Fruit fly (Drosophila melanogaster) whole organism, embryonic: ENCODE measurements around the gene CG33124.
A peak's percentile ranks its signal among the peaks of the same experiment; 100 is the strongest.

Source experiments
- Ada2b ChIP-seq: fragments of 200-800 bp; sonication (Bioruptor generic); IDR thresholded peaks from 2 replicates; pipeline ENCODE4 v1.3.6; 2022; ENCODE audit warnings: missing biosample characterization, missing genetic modification characterization
- Antp ChIP-seq: fragments of 200-800 bp; sonication (Bioruptor generic); optimal IDR thresholded peaks from 3 replicates; lab custom pipeline; 2016; ENCODE audit warnings: missing biosample characterization, missing genetic modification characterization
- Asciz ChIP-seq: fragments of 200-800 bp; sonication (Bioruptor generic); optimal IDR thresholded peaks from 2 replicates; lab custom pipeline; 2017; ENCODE audit warnings: missing biosample characterization, mild to moderate bottlenecking, missing genetic modification characterization, missing genetic modification reagents
- CG10565 ChIP-seq: fragments of 200-800 bp; sonication (Bioruptor generic); optimal IDR thresholded peaks from 3 replicates; lab custom pipeline; 2016; ENCODE audit warnings: missing biosample characterization, mild to moderate bottlenecking, missing genetic modification characterization
- CG11695 ChIP-seq: fragments of 200-800 bp; sonication (Bioruptor generic); IDR thresholded peaks from 3 replicates; pipeline ENCODE4 v1.3.6; 2022; ENCODE audit warnings: missing biosample characterization, missing genetic modification characterization
- CG12104 ChIP-seq: fragments of 200-800 bp; sonication (Bioruptor generic); optimal IDR thresholded peaks from 3 replicates; lab custom pipeline; 2016; ENCODE audit warnings: missing biosample characterization, missing genetic modification characterization
- CG14014 ChIP-seq: fragments of 200-800 bp; sonication (Bioruptor generic); IDR thresholded peaks from 2 replicates; pipeline ENCODE4 v1.3.6; 2022; ENCODE audit warnings: missing biosample characterization, missing genetic modification characterization
- CG15269 ChIP-seq: fragments of 200-800 bp; sonication (Bioruptor generic); optimal IDR thresholded peaks from 2 replicates; lab custom pipeline; 2018; ENCODE audit warnings: missing biosample characterization, mild to moderate bottlenecking, missing genetic modification characterization, moderate library complexity
- CG16815 ChIP-seq: fragments of 200-800 bp; sonication (Bioruptor generic); optimal IDR thresholded peaks from 3 replicates; lab custom pipeline; 2017; ENCODE audit warnings: missing biosample characterization, mild to moderate bottlenecking, missing genetic modification characterization
- CG16863 ChIP-seq: fragments of 200-800 bp; sonication (Bioruptor generic); optimal IDR thresholded peaks from 3 replicates; lab custom pipeline; 2016; ENCODE audit warnings: missing biosample characterization, missing genetic modification characterization
- CG17186 ChIP-seq: fragments of 200-800 bp; sonication (Bioruptor generic); optimal IDR thresholded peaks from 3 replicates; lab custom pipeline; 2017; ENCODE audit warnings: missing biosample characterization, missing genetic modification reagents, missing genetic modification characterization
- CG2129 ChIP-seq: fragments of 200-800 bp; sonication (Bioruptor generic); IDR thresholded peaks from 2 replicates; pipeline ENCODE4 v1.3.6; 2022; ENCODE audit warnings: missing biosample characterization, missing genetic modification characterization; ENCODE audit not compliant: partially characterized antibody
- CG43689 ChIP-seq: fragments of 200-800 bp; sonication (Bioruptor generic); IDR thresholded peaks from 2 replicates; pipeline ENCODE4 v1.3.6; 2022; ENCODE audit warnings: missing biosample characterization, missing genetic modification characterization
- CG4707 ChIP-seq: fragments of 200-800 bp; sonication (Bioruptor generic); optimal IDR thresholded peaks from 2 replicates; lab custom pipeline; 2018; ENCODE audit warnings: missing biosample characterization, mild to moderate bottlenecking, missing genetic modification characterization, moderate library complexity
- CG7556 ChIP-seq: fragments of 200-800 bp; sonication (Bioruptor generic); optimal IDR thresholded peaks from 2 replicates; lab custom pipeline; 2017; ENCODE audit warnings: missing biosample characterization, mild to moderate bottlenecking, missing genetic modification characterization
- CG7745 ChIP-seq: fragments of 200-800 bp; sonication (Bioruptor generic); optimal IDR thresholded peaks from 2 replicates; lab custom pipeline; 2018; ENCODE audit warnings: missing biosample characterization, mild to moderate bottlenecking, missing genetic modification characterization, moderate library complexity
- CG8281 ChIP-seq: fragments of 200-800 bp; sonication (Bioruptor generic); optimal IDR thresholded peaks from 2 replicates; lab custom pipeline; 2018; ENCODE audit warnings: missing biosample characterization, mild to moderate bottlenecking, missing genetic modification characterization, moderate library complexity
- CG8359 ChIP-seq: fragments of 200-800 bp; sonication (Bioruptor generic); optimal IDR thresholded peaks from 2 replicates; lab custom pipeline; 2017; ENCODE audit warnings: missing biosample characterization, mild to moderate bottlenecking, missing genetic modification characterization, borderline replicate concordance
- CTCF ChIP-seq: fragments of 200-800 bp; sonication (Bioruptor generic); optimal IDR thresholded peaks from 2 replicates; lab custom pipeline; 2017; ENCODE audit warnings: missing biosample characterization, mild to moderate bottlenecking, missing genetic modification characterization, moderate library complexity
- Dip2 ChIP-seq: fragments of 200-800 bp; sonication (Bioruptor generic); IDR thresholded peaks from 2 replicates; pipeline ENCODE4 v1.3.6; 2022; ENCODE audit warnings: missing biosample characterization, missing genetic modification characterization
- Dref ChIP-seq: fragments of 200-800 bp; sonication (Bioruptor generic); IDR thresholded peaks from 2 replicates; pipeline ENCODE4 v1.3.6; 2022; ENCODE audit warnings: missing biosample characterization, missing genetic modification characterization
- E2f1 ChIP-seq: fragments of 200-800 bp; sonication (Bioruptor generic); IDR thresholded peaks from 2 replicates; pipeline ENCODE4 v1.3.6; 2022; ENCODE audit warnings: missing biosample characterization, missing genetic modification characterization
- Hey ChIP-seq: fragments of 200-800 bp; sonication (Bioruptor generic); optimal IDR thresholded peaks from 3 replicates; lab custom pipeline; 2018; ENCODE audit warnings: missing biosample characterization, mild to moderate bottlenecking, missing genetic modification characterization
- Hr51 ChIP-seq, 2 experiments: fragments of 200-800 bp; sonication (Bioruptor generic); optimal IDR thresholded peaks; 2 replicates in 1 of 2; 3 replicates in 1 of 2; lab custom pipeline; 2016 to 2018; ENCODE audit warnings: missing biosample characterization in 2 of 2, missing genetic modification characterization in 2 of 2, mild to moderate bottlenecking in 1 of 2, moderate library complexity in 1 of 2
- Hsf ChIP-seq: fragments of 200-800 bp; sonication (Bioruptor generic); optimal IDR thresholded peaks from 3 replicates; lab custom pipeline; 2016; ENCODE audit warnings: missing biosample characterization, missing genetic modification characterization
- NC2β ChIP-seq: fragments of 200-800 bp; sonication (Bioruptor generic); optimal IDR thresholded peaks from 2 replicates; lab custom pipeline; 2016; ENCODE audit warnings: missing biosample characterization, missing genetic modification characterization
- Vsx1 ChIP-seq: fragments of 200-800 bp; sonication (Bioruptor generic); optimal IDR thresholded peaks from 2 replicates; lab custom pipeline; 2017; ENCODE audit warnings: missing biosample characterization, mild to moderate bottlenecking, missing genetic modification characterization, missing genetic modification reagents
- bbx ChIP-seq: fragments of 200-800 bp; sonication (Bioruptor generic); IDR thresholded peaks from 2 replicates; pipeline ENCODE4 v1.3.6; 2022; ENCODE audit warnings: missing biosample characterization, missing genetic modification characterization; ENCODE audit not compliant: partially characterized antibody
- bigmax ChIP-seq: fragments of 200-800 bp; sonication (Bioruptor generic); optimal IDR thresholded peaks from 2 replicates; lab custom pipeline; 2018; ENCODE audit warnings: missing biosample characterization, mild to moderate bottlenecking, missing genetic modification characterization
- caup ChIP-seq: fragments of 200-800 bp; sonication (Bioruptor generic); optimal IDR thresholded peaks from 3 replicates; lab custom pipeline; 2017; ENCODE audit warnings: missing biosample characterization, mild to moderate bottlenecking, missing genetic modification characterization, moderate library complexity; ENCODE audit not compliant: severe bottlenecking
- crol ChIP-seq: fragments of 200-800 bp; sonication (Bioruptor generic); IDR thresholded peaks from 2 replicates; pipeline ENCODE4 v1.3.6; 2022; ENCODE audit warnings: missing biosample characterization, missing genetic modification characterization
- dan ChIP-seq: fragments of 200-800 bp; sonication (Bioruptor generic); IDR thresholded peaks from 2 replicates; pipeline ENCODE4 v1.3.6; 2022; ENCODE audit warnings: missing biosample characterization, missing genetic modification characterization
- dmrt99B ChIP-seq: fragments of 200-800 bp; sonication (Bioruptor generic); optimal IDR thresholded peaks from 2 replicates; lab custom pipeline; 2018; ENCODE audit warnings: missing biosample characterization, mild to moderate bottlenecking, missing genetic modification characterization, moderate library complexity
- dpn ChIP-seq, 2 experiments: fragments of 200-800 bp; sonication (Bioruptor generic); optimal IDR thresholded peaks; 3 replicates each; lab custom pipeline; 2016; ENCODE audit warnings: missing biosample characterization in 2 of 2, missing genetic modification characterization in 2 of 2
- emc ChIP-seq: fragments of 200-800 bp; sonication (Bioruptor generic); optimal IDR thresholded peaks from 2 replicates; lab custom pipeline; 2016; ENCODE audit warnings: missing biosample characterization, missing genetic modification characterization
- eve ChIP-seq, 2 experiments: fragments of >200 bp; optimal IDR thresholded peaks; 2 replicates each; lab custom pipeline; 2017; ENCODE audit warnings: missing biosample characterization in 2 of 2, missing genetic modification characterization in 2 of 2
- fd96Cb ChIP-seq: fragments of 200-800 bp; sonication (Bioruptor generic); optimal IDR thresholded peaks from 2 replicates; lab custom pipeline; 2018; ENCODE audit warnings: missing biosample characterization, mild to moderate bottlenecking, missing genetic modification characterization, moderate library complexity
- fu2 ChIP-seq: fragments of 200-800 bp; sonication (Bioruptor generic); optimal IDR thresholded peaks from 2 replicates; lab custom pipeline; 2016; ENCODE audit warnings: missing biosample characterization, missing genetic modification characterization
- gt ChIP-seq: fragments of 200-800 bp; sonication (Bioruptor generic); IDR thresholded peaks from 2 replicates; pipeline ENCODE4 v1.3.6; 2022; ENCODE audit warnings: missing biosample characterization, missing genetic modification characterization
- lab ChIP-seq: fragments of 200-800 bp; sonication (Bioruptor generic); optimal IDR thresholded peaks from 3 replicates; lab custom pipeline; 2017; ENCODE audit warnings: missing biosample characterization, missing genetic modification characterization, mild to moderate bottlenecking, moderate library complexity, missing genetic modification reagents
- mirr ChIP-seq: fragments of 200-800 bp; sonication (Bioruptor generic); optimal IDR thresholded peaks from 3 replicates; lab custom pipeline; 2018; ENCODE audit warnings: missing biosample characterization, mild to moderate bottlenecking, missing genetic modification characterization
- mld ChIP-seq: fragments of 200-800 bp; sonication (Bioruptor generic); IDR thresholded peaks from 3 replicates; pipeline ENCODE4 v1.3.6; 2022; ENCODE audit warnings: missing biosample characterization, missing genetic modification characterization; ENCODE audit not compliant: partially characterized antibody
- pnt ChIP-seq: fragments of 200-800 bp; sonication (Bioruptor generic); optimal IDR thresholded peaks from 3 replicates; lab custom pipeline; 2016; ENCODE audit warnings: missing biosample characterization, missing genetic modification characterization
- pros ChIP-seq: fragments of 200-800 bp; sonication (Bioruptor generic); optimal IDR thresholded peaks from 3 replicates; lab custom pipeline; 2019; ENCODE audit warnings: missing biosample characterization, mild to moderate bottlenecking, missing genetic modification characterization, moderate library complexity
- slbo ChIP-seq: fragments of 200-800 bp; sonication (Bioruptor generic); IDR thresholded peaks from 2 replicates; pipeline ENCODE4 v1.3.6; 2022; ENCODE audit warnings: missing biosample characterization, missing genetic modification characterization
- stc ChIP-seq: fragments of 200-800 bp; sonication (Bioruptor generic); IDR thresholded peaks from 2 replicates; pipeline ENCODE4 v1.3.6; 2022; ENCODE audit warnings: missing biosample characterization, missing genetic modification characterization
- twi ChIP-seq: fragments of 200-800 bp; optimal IDR thresholded peaks from 2 replicates; lab custom pipeline; 2019; ENCODE audit warnings: missing biosample characterization, mild to moderate bottlenecking, missing genetic modification characterization, moderate library complexity
- wdn ChIP-seq: fragments of 200-800 bp; sonication (Bioruptor generic); IDR thresholded peaks from 2 replicates; pipeline ENCODE4 v1.3.6; 2022; ENCODE audit warnings: missing biosample characterization, missing genetic modification characterization

Gene CG33124

dm6 chr2L:2161244-2162243, 47.4 kb downstream of the CG33124 start (continued):
- TF ChIP-seq twi (tag; lab: Kevin White, UChicago) (peak; percentile 20), fd96Cb (peak; percentile 49), bigmax (GFP tag; lab: Kevin White, UChicago) (no peak), dan (GFP tag; lab: Robert Waterston, UW) (no peak), CG14014 (GFP tag; lab: Robert Waterston, UW) (no peak), Hsf (GFP tag; lab: Kevin White, UChicago) (peak; percentile 19), Asciz (GFP tag; lab: Kevin White, UChicago) (no peak), caup (GFP tag; lab: Kevin White, UChicago) (no peak), CG16815 (GFP tag; lab: Kevin White, UChicago) (peak; percentile 76), CG12104 (GFP tag; lab: Kevin White, UChicago) (peak; percentile 3), Antp (peak; percentile 10), Vsx1 (no peak), Ada2b (peak; percentile 32), dmrt99B (tag; lab: Kevin White, UChicago) (no peak), CG2129 (GFP tag; lab: Robert Waterston, UW) (no peak), fu2 (GFP tag; lab: Kevin White, UChicago) (peak; percentile 16), gt (no peak), CTCF (GFP tag; lab: Kevin White, UChicago) (no peak), bbx (GFP tag; lab: Robert Waterston, UW) (peak; percentile 49; the same call in 1 of the 2 replicates), stc (GFP tag; lab: Robert Waterston, UW) (no peak), E2f1 (GFP tag; lab: Robert Waterston, UW) (no peak), mirr (GFP tag; lab: Kevin White, UChicago) (peak; percentile 24), crol (GFP tag; lab: Robert Waterston, UW) (peak; percentile 100), Hey (no peak), CG4707 (GFP tag; lab: Kevin White, UChicago) (no peak), wdn (GFP tag; lab: Robert Waterston, UW) (no peak; the same call in 1 of the 2 replicates), CG8359 (no peak), emc (GFP tag; lab: Kevin White, UChicago) (no peak), CG7745 (no peak), CG11695 (peak; percentile 28; the same call in 1 of the 3 replicates), CG10565 (GFP tag; lab: Kevin White, UChicago) (no peak), Hr51 (GFP tag; optimal IDR thresholded peaks at IDR 0.05; lab: Kevin White, UChicago) (no peak), CG8281 (tag; lab: Kevin White, UChicago) (no peak), Dref (GFP tag; lab: Robert Waterston, UW) (no peak), Dip2 (GFP tag; lab: Robert Waterston, UW) (no peak), pnt (GFP tag; lab: Kevin White, UChicago) (peak; percentile 53), mld (GFP tag; lab: Robert Waterston, UW) (no peak), CG7556 (peak; percentile 79), slbo (GFP tag; lab: Robert Waterston, UW) (peak; percentile 63), CG16863 (peak; percentile 27), pros (GFP tag; lab: Kevin White, UChicago) (peak; percentile 97), CG15269 (no peak), dpn (GFP tag; optimal IDR thresholded peaks at IDR 0.05; lab: Kevin White, UChicago) (peak; percentile 25 to 48), CG43689 (GFP tag; lab: Robert Waterston, UW) (peak; percentile 37; the same call in 1 of the 2 replicates), eve (GFP tag; optimal IDR thresholded peaks at IDR 0.05; lab: Kevin White, UChicago) (no peak), NC2β (GFP tag; lab: Kevin White, UChicago) (no peak), CG17186 (no peak), lab (GFP tag; lab: Kevin White, UChicago) (no peak)
